Worm (Caenorhabditis elegans) whole organism, L3 larva: ENCODE measurements around the gene T10C6.10.

Experiments
- R02D3.7 ChIP-seq: fragments of 150-350 bp; optimal IDR thresholded peaks from 2 replicates; lab custom pipeline; 2014; ENCODE audit warnings: missing biosample characterization, missing genetic modification characterization
- elt-2 ChIP-seq: sonication (generic microtip); optimal IDR thresholded peaks from 2 replicates; lab custom pipeline; 2016; ENCODE audit warnings: missing genetic modification reagents, mild to moderate bottlenecking, missing genetic modification characterization, missing compliant biosample characterization
- jun-1 ChIP-seq: fragments of 150-350 bp; optimal IDR thresholded peaks from 2 replicates; lab custom pipeline; 2014; ENCODE audit warnings: missing biosample characterization, missing genetic modification reagents, missing genetic modification characterization
- lin-15B ChIP-seq: fragments of 150-350 bp; optimal IDR thresholded peaks from 2 replicates; lab custom pipeline; 2014; ENCODE audit warnings: missing biosample characterization, missing genetic modification characterization
- lin-39 ChIP-seq: fragments of 150-350 bp; optimal IDR thresholded peaks from 2 replicates; lab custom pipeline; 2018; ENCODE audit warnings: missing biosample characterization, missing genetic modification reagents, missing genetic modification characterization
- nhr-11 ChIP-seq: fragments of 150-350 bp; optimal IDR thresholded peaks from 2 replicates; lab custom pipeline; 2014; ENCODE audit warnings: missing biosample characterization, missing genetic modification characterization
- nhr-12 ChIP-seq: fragments of 150-350 bp; optimal IDR thresholded peaks from 2 replicates; lab custom pipeline; 2014; ENCODE audit warnings: missing biosample characterization, missing genetic modification characterization
- nhr-25 ChIP-seq: sonication (generic microtip); optimal IDR thresholded peaks from 2 replicates; lab custom pipeline; 2017; ENCODE audit warnings: missing biosample characterization, missing genetic modification characterization
- nhr-77 ChIP-seq: fragments of 150-350 bp; optimal IDR thresholded peaks from 2 replicates; lab custom pipeline; 2014; ENCODE audit warnings: missing biosample characterization, missing genetic modification characterization

DNA sequence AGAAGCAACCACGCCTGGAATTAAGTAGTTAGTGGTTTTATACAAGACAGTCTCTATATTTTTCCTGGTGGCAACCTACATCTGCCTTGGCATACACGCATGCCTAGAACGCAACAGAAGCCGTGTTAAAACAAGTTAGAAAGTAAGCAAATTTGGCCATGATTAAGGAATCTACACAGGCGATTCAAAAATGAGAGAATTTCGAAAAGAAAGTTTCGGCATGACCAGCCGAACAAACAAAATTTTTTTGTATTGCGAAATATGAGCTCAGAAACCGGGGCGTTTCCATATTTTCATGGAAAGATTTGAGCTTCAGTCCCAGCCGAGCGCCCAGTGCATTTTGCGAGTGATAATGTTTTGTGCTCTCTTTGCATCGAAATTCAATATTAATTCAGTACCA, 23.9 kb downstream of the T10C6.10 start, which contains the start of gene F14H3.15:
- no peak for TF ChIP-seq jun-1 (tag; lab: Kevin White, UChicago)
- TF ChIP-seq nhr-77 (tag; lab: Kevin White, UChicago): no peak
- TF ChIP-seq nhr-12: no peak
- TF ChIP-seq nhr-11: no peak
- no peak for TF ChIP-seq nhr-25 (tag; lab: Kevin White, UChicago)
- TF ChIP-seq elt-2 (tag; lab: Kevin White, UChicago): no peak
- no peak for TF ChIP-seq lin-15B (tag; lab: Kevin White, UChicago)
- TF ChIP-seq R02D3.7: no peak
- TF ChIP-seq lin-39: no peak
